Worm (Caenorhabditis elegans): ENCODE results near the gene srh-34.

ce11 chrV:453569-453968 lies 7.1 kb upstream of the srh-34 start, which contains the start of gene nhr-98:
- no peak for TF ChIP-seq nhr-12 (tag; optimal IDR thresholded peaks at IDR 0.05)
- no peak for TF ChIP-seq pha-4 (tag; optimal IDR thresholded peaks at IDR 0.05)
- TF ChIP-seq nhr-28 (tag; optimal IDR thresholded peaks at IDR 0.05): no peak
- TF ChIP-seq elt-3 (tag; optimal IDR thresholded peaks at IDR 0.05): no peak
- no peak for TF ChIP-seq bed-3 (GFP tag; optimal IDR thresholded peaks at IDR 0.05)
- TF ChIP-seq unc-62 (GFP tag; optimal IDR thresholded peaks at IDR 0.05): no peak
- TF ChIP-seq elt-1 (tag; optimal IDR thresholded peaks at IDR 0.05; ENCODE audit: borderline replicate concordance, insufficient read depth): no peak
- TF ChIP-seq lin-13 (tag; optimal IDR thresholded peaks at IDR 0.05): no peak
- no peak for TF ChIP-seq ham-2 (GFP tag; optimal IDR thresholded peaks at IDR 0.05)

All from whole organism, mixed stage, embryonic.